Worm (Caenorhabditis elegans) whole organism, L4 larva: ENCODE measurements around the gene ddl-1.

ENCODE experiments used
- F10B5.3 ChIP-seq: sonication (generic microtip); optimal IDR thresholded peaks from 2 replicates; lab custom pipeline; 2016; ENCODE audit warnings: mild to moderate bottlenecking, missing genetic modification characterization, missing compliant biosample characterization
- F26F4.8 ChIP-seq: fragments of 200-800 bp; sonication (Bioruptor generic); conservative IDR thresholded peaks from 2 replicates; pipeline ENCODE4 v1.3.6; 2022; ENCODE audit warnings: missing genetic modification characterization, missing compliant biosample characterization
- F37D6.2 ChIP-seq: sonication (generic microtip); optimal IDR thresholded peaks from 2 replicates; lab custom pipeline; 2016; ENCODE audit warnings: mild to moderate bottlenecking, missing genetic modification characterization, missing compliant biosample characterization
- F44E2.7 ChIP-seq: fragments of 200-800 bp; sonication (Bioruptor generic); IDR thresholded peaks from 2 replicates; pipeline ENCODE4 v2.1.2; 2022; ENCODE audit warnings: missing genetic modification characterization, missing compliant biosample characterization
- Y105C5A.15 ChIP-seq: fragments of 200-800 bp; sonication (Bioruptor generic); IDR thresholded peaks from 2 replicates; pipeline ENCODE4 v1.3.6; 2022; ENCODE audit warnings: missing genetic modification characterization, missing compliant biosample characterization
- Y48G9A.11 ChIP-seq: fragments of 200-800 bp; sonication (Bioruptor generic); IDR thresholded peaks from 2 replicates; pipeline ENCODE4 v1.3.6; 2022; ENCODE audit warnings: missing genetic modification reagents, missing genetic modification characterization, missing compliant biosample characterization
- Y5F2A.4 ChIP-seq: fragments of 200-800 bp; sonication (Bioruptor generic); optimal IDR thresholded peaks from 2 replicates; lab custom pipeline; 2018; ENCODE audit warnings: mild to moderate bottlenecking, missing genetic modification characterization, missing compliant biosample characterization
- Y75B8A.6 ChIP-seq: fragments of 200-800 bp; sonication (Bioruptor generic); IDR thresholded peaks from 2 replicates; pipeline ENCODE4 v1.3.6; 2022; ENCODE audit warnings: missing genetic modification reagents, missing genetic modification characterization, missing compliant biosample characterization
- aly-2 ChIP-seq: sonication (generic microtip); optimal IDR thresholded peaks from 2 replicates; lab custom pipeline; 2018; ENCODE audit warnings: missing biosample characterization, missing genetic modification characterization
- ceh-20 ChIP-seq: fragments of 200-800 bp; sonication (Bioruptor generic); IDR thresholded peaks from 2 replicates; pipeline ENCODE4 v1.3.6; 2022; ENCODE audit warnings: missing genetic modification reagents, missing genetic modification characterization, missing compliant biosample characterization
- ceh-44 ChIP-seq: fragments of 200-800 bp; sonication (Bioruptor generic); IDR thresholded peaks from 2 replicates; pipeline ENCODE4 v1.3.6; 2022; ENCODE audit warnings: missing genetic modification reagents, missing genetic modification characterization, missing compliant biosample characterization
- ceh-82 ChIP-seq: sonication (generic microtip); optimal IDR thresholded peaks from 2 replicates; lab custom pipeline; 2017; ENCODE audit warnings: missing biosample characterization, missing genetic modification characterization
- daf-19 ChIP-seq: fragments of 200-800 bp; sonication (Bioruptor generic); conservative IDR thresholded peaks from 2 replicates; pipeline ENCODE4 v1.3.6; 2022; ENCODE audit warnings: missing genetic modification characterization, missing compliant biosample characterization
- hif-1 ChIP-seq, 2 experiments: sonication (generic microtip); optimal IDR thresholded peaks; 2 replicates each; lab custom pipeline; 2016 to 2017; ENCODE audit warnings: missing compliant biosample characterization in 2 of 2, missing genetic modification characterization in 2 of 2, missing genetic modification reagents in 2 of 2, missing genotype in 2 of 2, mild to moderate bottlenecking in 1 of 2
- hmg-1.1 ChIP-seq: fragments of 200-800 bp; sonication (Bioruptor generic); IDR thresholded peaks from 2 replicates; pipeline ENCODE4 v1.3.6; 2022; ENCODE audit warnings: missing genetic modification reagents, missing genetic modification characterization, missing compliant biosample characterization
- jun-1 ChIP-seq: fragments of 150-350 bp; optimal IDR thresholded peaks from 2 replicates; lab custom pipeline; 2014; ENCODE audit warnings: missing biosample characterization, missing genetic modification reagents, missing genetic modification characterization
- lim-7 ChIP-seq: fragments of 200-800 bp; sonication (Bioruptor generic); IDR thresholded peaks from 2 replicates; pipeline ENCODE4 v1.3.6; 2022; ENCODE audit warnings: missing genetic modification characterization, missing compliant biosample characterization
- lin-15B ChIP-seq: fragments of 150-350 bp; sonication (generic microtip); optimal IDR thresholded peaks from 3 replicates; lab custom pipeline; 2014; ENCODE audit warnings: missing biosample characterization, missing genetic modification characterization
- lir-3 ChIP-seq: sonication (generic microtip); optimal IDR thresholded peaks from 2 replicates; lab custom pipeline; 2016; ENCODE audit warnings: mild to moderate bottlenecking, missing genetic modification characterization, missing compliant biosample characterization
- lsy-2 ChIP-seq, 2 experiments: fragments of 150-350 bp in 1 of 2; sonication (generic microtip) in 1 of 2; optimal IDR thresholded peaks; 2 replicates each; lab custom pipeline; 2014 to 2017; ENCODE audit warnings: missing biosample characterization in 2 of 2, missing genetic modification characterization in 2 of 2
- mdl-1 ChIP-seq, 2 experiments: fragments of 150-350 bp in 1 of 2; sonication (generic microtip) in 1 of 2; optimal IDR thresholded peaks; 2 replicates each; lab custom pipeline; 2014 to 2017; ENCODE audit warnings: missing biosample characterization in 2 of 2, missing genetic modification characterization in 2 of 2
- mep-1 ChIP-seq: fragments of 150-350 bp; sonication (generic microtip); optimal IDR thresholded peaks from 3 replicates; lab custom pipeline; 2014; ENCODE audit warnings: missing biosample characterization, missing genetic modification characterization
- nhr-237 ChIP-seq: sonication (generic microtip); optimal IDR thresholded peaks from 2 replicates; lab custom pipeline; 2017; ENCODE audit warnings: missing biosample characterization, missing genetic modification characterization
- nhr-25 ChIP-seq: sonication (generic microtip); optimal IDR thresholded peaks from 2 replicates; lab custom pipeline; 2017; ENCODE audit warnings: missing genetic modification characterization, mild to moderate bottlenecking, missing compliant biosample characterization, antibody characterized with exemption, moderate library complexity, borderline replicate concordance; ENCODE audit not compliant: insufficient read depth
- nhr-42 ChIP-seq: fragments of 200-800 bp; sonication (Bioruptor generic); IDR thresholded peaks from 2 replicates; pipeline ENCODE4 v1.3.6; 2022; ENCODE audit warnings: missing genetic modification characterization, missing compliant biosample characterization
- nhr-48 ChIP-seq: sonication (generic microtip); optimal IDR thresholded peaks from 2 replicates; lab custom pipeline; 2016; ENCODE audit warnings: mild to moderate bottlenecking, missing genetic modification characterization, missing compliant biosample characterization
- nhr-6 ChIP-seq: fragments of 150-350 bp; optimal IDR thresholded peaks from 2 replicates; lab custom pipeline; 2014; ENCODE audit warnings: missing biosample characterization, missing genetic modification characterization
- nhr-77 ChIP-seq: fragments of 150-350 bp; optimal IDR thresholded peaks from 2 replicates; lab custom pipeline; 2014; ENCODE audit warnings: missing biosample characterization, missing genetic modification characterization
- pqm-1 ChIP-seq: sonication (generic microtip); optimal IDR thresholded peaks from 2 replicates; lab custom pipeline; 2017; ENCODE audit warnings: missing biosample characterization, missing genetic modification characterization
- spr-3 ChIP-seq: fragments of 200-800 bp; sonication (Bioruptor generic); optimal IDR thresholded peaks from 2 replicates; lab custom pipeline; 2018; ENCODE audit warnings: mild to moderate bottlenecking, missing genetic modification characterization, missing compliant biosample characterization
- zfp-2 ChIP-seq: sonication (generic microtip); optimal IDR thresholded peaks from 2 replicates; lab custom pipeline; 2016; ENCODE audit warnings: mild to moderate bottlenecking, missing genetic modification characterization, missing compliant biosample characterization
- zfp-3 ChIP-seq: fragments of 200-800 bp; sonication (Bioruptor generic); conservative IDR thresholded peaks from 2 replicates; pipeline ENCODE4 v1.3.6; 2022; ENCODE audit warnings: missing genetic modification reagents, missing genetic modification characterization, missing compliant biosample characterization

Gene ddl-1

DNA sequence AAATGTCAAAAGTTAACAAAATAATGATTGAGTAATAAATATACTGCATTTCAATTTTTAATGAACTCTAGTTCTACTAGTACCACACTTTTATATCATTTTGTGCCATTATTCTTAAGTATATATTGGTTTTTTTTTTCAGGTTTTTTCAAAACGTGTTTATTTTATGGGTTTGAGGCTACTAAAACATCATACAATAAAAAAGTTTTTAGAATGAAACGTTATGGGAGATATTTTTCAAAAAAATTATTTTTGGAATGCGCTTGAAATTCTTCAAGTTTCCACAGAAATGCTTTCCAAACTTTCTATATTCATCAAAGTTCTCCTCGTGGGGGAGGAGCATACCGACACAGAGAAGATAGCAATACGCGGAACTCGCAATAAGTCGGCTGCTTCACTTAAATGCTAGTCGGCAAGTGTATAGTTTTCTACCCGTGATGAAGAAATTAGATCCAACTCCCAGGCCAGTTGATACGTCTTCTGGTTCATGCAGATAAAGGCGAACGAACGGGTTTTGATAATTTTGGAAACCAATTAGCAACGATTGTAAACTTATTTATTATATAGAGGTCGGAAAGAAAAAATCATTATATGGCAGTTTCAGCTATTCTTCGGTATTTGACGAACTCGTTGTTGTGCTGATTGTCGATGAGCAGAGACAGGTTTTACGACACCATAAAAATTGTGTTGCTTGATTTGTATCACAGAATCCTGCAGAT lies 48.7 kb downstream of the ddl-1 start, which contains the start of gene C17G10.10 (continued):
- TF ChIP-seq Y48G9A.11 (no peak), daf-19 (GFP tag; lab: Robert Waterston, UW) (no peak; the same call in 1 of the 2 replicates), hif-1 (tag; optimal IDR thresholded peaks at IDR 0.05; lab: Kevin White, UChicago) (no peak), ceh-82 (tag; lab: Kevin White, UChicago) (no peak), nhr-77 (tag; lab: Kevin White, UChicago) (peak; percentile 25), F44E2.7 (GFP tag; lab: Robert Waterston, UW) (no peak), mdl-1 (tag; optimal IDR thresholded peaks at IDR 0.05; lab: Kevin White, UChicago) (peak; percentile 3 to 64), lim-7 (GFP tag; lab: Robert Waterston, UW) (no peak), F37D6.2 (tag; lab: Kevin White, UChicago) (no peak), ceh-20 (GFP tag; lab: Robert Waterston, UW) (peak; percentile 39; the same call in 1 of the 2 replicates), Y5F2A.4 (no peak), lsy-2 (tag; optimal IDR thresholded peaks at IDR 0.05; lab: Kevin White, UChicago) (peak in 1 of 2 experiments; percentile 65), nhr-237 (tag; lab: Kevin White, UChicago) (no peak), zfp-2 (tag; lab: Kevin White, UChicago) (no peak), Y75B8A.6 (GFP tag; lab: Robert Waterston, UW) (no peak), jun-1 (tag; lab: Kevin White, UChicago) (no peak), zfp-3 (GFP tag; lab: Robert Waterston, UW) (0 out of 2 replicates have a peak, but pooled peaks have one; percentile 31), lir-3 (tag; lab: Kevin White, UChicago) (no peak), nhr-6 (tag; lab: Kevin White, UChicago) (peak; percentile 53), aly-2 (tag; lab: Kevin White, UChicago) (no peak), F26F4.8 (no peak), ceh-44 (GFP tag; lab: Robert Waterston, UW) (0 out of 2 replicates have a peak, but pooled peaks have one; percentile 29), mep-1 (tag; lab: Kevin White, UChicago) (peak; percentile 67), lin-15B (tag; lab: Kevin White, UChicago) (no peak), nhr-48 (tag; lab: Kevin White, UChicago) (peak; percentile 66), Y105C5A.15 (no peak), hmg-1.1 (peak; percentile 58; the same call in 1 of the 2 replicates), pqm-1 (tag; lab: Kevin White, UChicago) (peak; percentile 33), nhr-25 (no peak), spr-3 (GFP tag; lab: Kevin White, UChicago) (peak; percentile 70), nhr-42 (GFP tag; lab: Robert Waterston, UW) (peak; percentile 74), F10B5.3 (peak; percentile 24)
- TF ChIP-seq, all 104 proteins: peak for 44
